Worm (Caenorhabditis elegans) whole organism, mixed stage, embryonic: ENCODE results near the gene F40A3.6.

Source experiments
- M03D4.4 ChIP-seq: sonication (generic microtip); optimal IDR thresholded peaks from 2 replicates; lab custom pipeline; 2017; ENCODE audit warnings: mild to moderate bottlenecking, missing genetic modification characterization, missing compliant biosample characterization
- blmp-1 ChIP-seq: fragments of 150-350 bp; optimal IDR thresholded peaks from 2 replicates; lab custom pipeline; 2014; ENCODE audit warnings: missing biosample characterization, missing genetic modification characterization
- ceh-39 ChIP-seq: fragments of 150-350 bp; optimal IDR thresholded peaks from 2 replicates; lab custom pipeline; 2014; ENCODE audit warnings: missing biosample characterization, missing genetic modification characterization
- ceh-43 ChIP-seq: fragments of 200-800 bp; sonication (Bioruptor generic); optimal IDR thresholded peaks from 2 replicates; lab custom pipeline; 2018; ENCODE audit warnings: mild to moderate bottlenecking, missing genetic modification characterization, moderate library complexity, missing compliant biosample characterization
- ceh-83 ChIP-seq: fragments of 200-800 bp; sonication (Bioruptor generic); optimal IDR thresholded peaks from 2 replicates; lab custom pipeline; 2018; ENCODE audit warnings: mild to moderate bottlenecking, missing genetic modification characterization, missing compliant biosample characterization
- ces-1 ChIP-seq: fragments of 150-350 bp; optimal IDR thresholded peaks from 2 replicates; lab custom pipeline; 2014; ENCODE audit warnings: missing biosample characterization, missing genetic modification reagents, missing genetic modification characterization
- cnd-1 ChIP-seq: fragments of 200-800 bp; sonication (Bioruptor generic); optimal IDR thresholded peaks from 2 replicates; lab custom pipeline; 2018; ENCODE audit warnings: mild to moderate bottlenecking, missing genetic modification characterization, missing compliant biosample characterization
- drap-1 ChIP-seq: fragments of 200-800 bp; sonication (Bioruptor generic); optimal IDR thresholded peaks from 3 replicates; lab custom pipeline; 2018; ENCODE audit warnings: mild to moderate bottlenecking, missing genetic modification characterization, missing compliant biosample characterization
- elt-1 ChIP-seq: sonication (generic microtip); optimal IDR thresholded peaks from 2 replicates; lab custom pipeline; 2017; ENCODE audit warnings: missing genetic modification characterization, mild to moderate bottlenecking, missing compliant biosample characterization, antibody characterized with exemption, moderate library complexity, borderline replicate concordance; ENCODE audit not compliant: insufficient read depth
- elt-3 ChIP-seq: fragments of 150-350 bp; optimal IDR thresholded peaks from 2 replicates; lab custom pipeline; 2014; ENCODE audit warnings: missing biosample characterization, missing genetic modification characterization
- flh-1 ChIP-seq: fragments of 200-800 bp; sonication (Bioruptor generic); optimal IDR thresholded peaks from 2 replicates; lab custom pipeline; 2018; ENCODE audit warnings: mild to moderate bottlenecking, missing genetic modification characterization, moderate library complexity, missing compliant biosample characterization
- ham-2 ChIP-seq: fragments of 200-800 bp; sonication (Bioruptor generic); optimal IDR thresholded peaks from 2 replicates; lab custom pipeline; 2018; ENCODE audit warnings: mild to moderate bottlenecking, missing genetic modification characterization, missing compliant biosample characterization
- hlh-1 ChIP-seq: fragments of 150-350 bp; optimal IDR thresholded peaks from 2 replicates; lab custom pipeline; 2014; ENCODE audit warnings: missing biosample characterization, missing genetic modification reagents, missing genetic modification characterization
- lin-13 ChIP-seq: fragments of 150-350 bp; optimal IDR thresholded peaks from 2 replicates; lab custom pipeline; 2014; ENCODE audit warnings: missing biosample characterization, missing genetic modification characterization
- lsy-2 ChIP-seq: fragments of 150-350 bp; optimal IDR thresholded peaks from 2 replicates; lab custom pipeline; 2014; ENCODE audit warnings: missing biosample characterization, missing genetic modification characterization
- mab-5 ChIP-seq: fragments of 150-350 bp; optimal IDR thresholded peaks from 2 replicates; lab custom pipeline; 2014; ENCODE audit warnings: missing biosample characterization, missing genetic modification characterization
- mep-1 ChIP-seq: fragments of 150-350 bp; optimal IDR thresholded peaks from 2 replicates; lab custom pipeline; 2017; ENCODE audit warnings: missing biosample characterization, missing genetic modification reagents, missing genetic modification characterization, inconsistent platforms
- mls-2 ChIP-seq: sonication (generic microtip); optimal IDR thresholded peaks from 2 replicates; lab custom pipeline; 2016; ENCODE audit warnings: mild to moderate bottlenecking, missing genetic modification characterization, moderate library complexity, missing compliant biosample characterization
- nhr-2 ChIP-seq: fragments of 150-350 bp; optimal IDR thresholded peaks from 2 replicates; lab custom pipeline; 2014; ENCODE audit warnings: missing biosample characterization, missing genetic modification characterization
- nhr-237 ChIP-seq: fragments of 150-350 bp; optimal IDR thresholded peaks from 2 replicates; lab custom pipeline; 2014; ENCODE audit warnings: missing biosample characterization, missing genetic modification characterization
- nhr-28 ChIP-seq: fragments of 150-350 bp; optimal IDR thresholded peaks from 2 replicates; lab custom pipeline; 2014; ENCODE audit warnings: missing biosample characterization, missing genetic modification characterization
- nhr-76 ChIP-seq: sonication (generic microtip); optimal IDR thresholded peaks from 2 replicates; lab custom pipeline; 2017; ENCODE audit warnings: missing biosample characterization, missing genetic modification characterization
- pha-4 ChIP-seq: fragments of 150-350 bp; optimal IDR thresholded peaks from 2 replicates; lab custom pipeline; 2018; ENCODE audit warnings: missing biosample characterization, missing genetic modification reagents, missing genetic modification characterization
- sem-2 ChIP-seq: fragments of 200-800 bp; sonication (Bioruptor generic); optimal IDR thresholded peaks from 2 replicates; lab custom pipeline; 2018; ENCODE audit warnings: mild to moderate bottlenecking, missing genetic modification characterization, missing compliant biosample characterization
- snpc-4 ChIP-seq: fragments of 150-350 bp; optimal IDR thresholded peaks from 2 replicates; lab custom pipeline; 2014; ENCODE audit warnings: missing biosample characterization, missing genetic modification characterization
- tbx-8 ChIP-seq: fragments of 200-800 bp; sonication (Bioruptor generic); optimal IDR thresholded peaks from 2 replicates; lab custom pipeline; 2018; ENCODE audit warnings: mild to moderate bottlenecking, missing genetic modification characterization, moderate library complexity, missing compliant biosample characterization
- unc-120 ChIP-seq: sonication (generic microtip); optimal IDR thresholded peaks from 2 replicates; lab custom pipeline; 2017; ENCODE audit warnings: missing genetic modification characterization, missing compliant biosample characterization; ENCODE audit not compliant: poor library complexity, severe bottlenecking
- unc-39 ChIP-seq: fragments of 150-350 bp; optimal IDR thresholded peaks from 2 replicates; lab custom pipeline; 2014; ENCODE audit warnings: missing biosample characterization, missing genetic modification characterization
- unc-62 ChIP-seq: fragments of 150-350 bp; optimal IDR thresholded peaks from 2 replicates; lab custom pipeline; 2014; ENCODE audit warnings: missing biosample characterization, missing genetic modification reagents, missing genetic modification characterization
- zip-8 ChIP-seq: fragments of 150-350 bp; optimal IDR thresholded peaks from 2 replicates; lab custom pipeline; 2014; ENCODE audit warnings: missing biosample characterization, missing genetic modification characterization
- ztf-11 ChIP-seq: fragments of 150-350 bp; optimal IDR thresholded peaks from 2 replicates; lab custom pipeline; 2014; ENCODE audit warnings: missing biosample characterization, missing genetic modification characterization

The F40A3.6 gene

ce11 chrV:7872945-7873344 lies 20.7 kb downstream of the F40A3.6 start:
- no peak for TF ChIP-seq zip-8 (tag; lab: Kevin White, UChicago)
- TF ChIP-seq ceh-83 (GFP tag; lab: Kevin White, UChicago), result no peak
- TF ChIP-seq ces-1 (GFP tag; lab: Kevin White, UChicago), result peak; percentile 86

- TF ChIP-seq lsy-2 (tag; lab: Kevin White, UChicago) (no peak), nhr-76 (tag; lab: Kevin White, UChicago) (no peak), tbx-8 (no peak), flh-1 (GFP tag; lab: Kevin White, UChicago) (no peak), pha-4 (no peak), unc-39 (tag; lab: Kevin White, UChicago) (no peak), elt-3 (tag; lab: Kevin White, UChicago) (no peak), M03D4.4 (tag; lab: Kevin White, UChicago) (no peak)
- TF ChIP-seq, all 35 proteins: peak for 0
These were observed 23.0 kb downstream of the F40A3.6 start, which contains the start of gene nipi-4 for ce11 chrV:7870707-7871106. Gene nipi-4, minus strand, starts transcription at chrV:7870807.

- TF ChIP-seq flh-1 (GFP tag; lab: Kevin White, UChicago), result no peak
- TF ChIP-seq M03D4.4 (tag; lab: Kevin White, UChicago), result no peak
- TF ChIP-seq mab-5 (tag; lab: Kevin White, UChicago), result no peak
- no peak for TF ChIP-seq drap-1 (GFP tag; lab: Kevin White, UChicago)
- TF ChIP-seq nhr-237 (tag; lab: Kevin White, UChicago), result no peak
- TF ChIP-seq sem-2 (GFP tag; lab: Kevin White, UChicago), result no peak
- no peak for TF ChIP-seq ceh-83 (GFP tag; lab: Kevin White, UChicago)
- TF ChIP-seq ces-1 (GFP tag; lab: Kevin White, UChicago), result no peak
- no peak for TF ChIP-seq ham-2 (GFP tag; lab: Kevin White, UChicago)
- TF ChIP-seq cnd-1 (tag; lab: Kevin White, UChicago), result no peak
- TF ChIP-seq mls-2 (tag; lab: Kevin White, UChicago), result no peak
- TF ChIP-seq elt-1 (tag; lab: Kevin White, UChicago), result no peak
- TF ChIP-seq snpc-4 (tag; lab: Kevin White, UChicago), result no peak
- no peak for TF ChIP-seq unc-120 (tag; lab: Kevin White, UChicago)
- TF ChIP-seq lin-13, result no peak
These were observed 29.0 kb downstream of the F40A3.6 start, which contains the start of gene C37C3.11 for ce11 chrV:7864663-7865062. Gene C37C3.11, minus strand, starts transcription at chrV:7864763.

- TF ChIP-seq tbx-8 (no peak), lin-13 (no peak), ces-1 (GFP tag; lab: Kevin White, UChicago) (no peak), mep-1 (tag; lab: Kevin White, UChicago) (no peak), elt-3 (tag; lab: Kevin White, UChicago) (no peak), snpc-4 (tag; lab: Kevin White, UChicago) (no peak), unc-62 (GFP tag; lab: Kevin White, UChicago) (no peak), nhr-2 (tag; lab: Kevin White, UChicago) (no peak), ceh-83 (GFP tag; lab: Kevin White, UChicago) (no peak), ceh-43 (GFP tag; lab: Kevin White, UChicago) (no peak), lsy-2 (tag; lab: Kevin White, UChicago) (no peak), nhr-28 (no peak), cnd-1 (tag; lab: Kevin White, UChicago) (no peak), hlh-1 (tag; lab: Kevin White, UChicago) (no peak), ceh-39 (tag; lab: Kevin White, UChicago) (no peak), drap-1 (GFP tag; lab: Kevin White, UChicago) (no peak), blmp-1 (tag; lab: Kevin White, UChicago) (no peak), M03D4.4 (tag; lab: Kevin White, UChicago) (no peak), mls-2 (tag; lab: Kevin White, UChicago) (no peak)
These were observed 30.6 kb downstream of the F40A3.6 start, which contains the start of gene C37C3.10 for ce11 chrV:7863020-7863523. Gene C37C3.10, minus strand, starts transcription at chrV:7863070.

ce11 chrV:7861792-7862191 lies 31.9 kb downstream of the F40A3.6 start, which contains the start of gene C37C3.17:
Gene C37C3.17, minus strand, starts transcription at chrV:7861892.
- no peak for TF ChIP-seq mls-2 (tag; lab: Kevin White, UChicago)
- no peak for TF ChIP-seq elt-1 (tag; lab: Kevin White, UChicago)
- TF ChIP-seq ztf-11 (tag; lab: Kevin White, UChicago), result no peak
